Fruit fly (Drosophila melanogaster): ENCODE results near the gene CG7384.

The CG7384 gene

DNA sequence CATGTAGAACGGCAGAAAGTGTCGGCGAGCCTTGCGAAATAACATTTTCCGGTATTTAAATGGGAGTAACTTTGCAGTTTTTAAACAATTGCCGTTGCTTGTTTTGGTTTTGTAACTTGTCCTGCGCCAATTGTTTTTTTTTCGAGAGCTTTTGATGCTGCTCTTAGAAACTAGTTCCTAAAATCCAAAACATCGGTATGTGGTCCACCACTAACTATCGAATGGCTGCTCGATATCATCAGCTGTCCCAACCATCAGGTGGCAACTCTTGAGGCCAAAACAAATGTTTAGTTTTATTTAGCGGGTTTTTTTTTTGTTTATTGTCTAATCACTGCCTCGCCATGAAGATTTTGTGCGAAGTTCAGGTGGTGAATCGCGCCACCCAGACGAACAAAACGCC lies 6.8 kb upstream of the CG7384 start, which contains the start of the genes Fatp1 and Lrr47 (continued):
- TF ChIP-seq hb (GFP tag; IDR thresholded peaks at IDR 0.05; ENCODE audit: partially characterized antibody): peak; percentile 83
- TF ChIP-seq CG7963 (GFP tag; IDR thresholded peaks at IDR 0.05; ENCODE audit: partially characterized antibody): peak; percentile 81
- TF ChIP-seq Abd-B (GFP tag; optimal IDR thresholded peaks at IDR 0.05): no peak
- no peak for TF ChIP-seq CG10462 (GFP tag; optimal IDR thresholded peaks at IDR 0.05)
- TF ChIP-seq fru (optimal IDR thresholded peaks at IDR 0.05): no peak
- no peak for TF ChIP-seq CG12942 (GFP tag; optimal IDR thresholded peaks at IDR 0.05)
- TF ChIP-seq HLH54F (GFP tag; optimal IDR thresholded peaks at IDR 0.05): no peak
- no peak for TF ChIP-seq wor (GFP tag; IDR thresholded peaks at IDR 0.05)
- peak; percentile 21 for TF ChIP-seq NC2β (GFP tag; optimal IDR thresholded peaks at IDR 0.05)
- no peak for TF ChIP-seq gsb (GFP tag; IDR thresholded peaks at IDR 0.05)
- peak; percentile 58; the same call in 1 of the 2 replicates for TF ChIP-seq CG9932 (GFP tag; IDR thresholded peaks at IDR 0.05)
- no peak for TF ChIP-seq CG17385 (GFP tag; optimal IDR thresholded peaks at IDR 0.05)
- TF ChIP-seq Sin3A (optimal IDR thresholded peaks at IDR 0.05): peak; percentile 78
- TF ChIP-seq Sry-β (GFP tag; optimal IDR thresholded peaks at IDR 0.05): peak; percentile 14
- TF ChIP-seq CG2889 (GFP tag; IDR thresholded peaks at IDR 0.05): no peak
- peak; percentile 71 for TF ChIP-seq row (GFP tag; IDR thresholded peaks at IDR 0.05)
- TF ChIP-seq CG2129 (GFP tag; IDR thresholded peaks at IDR 0.05; ENCODE audit: partially characterized antibody): peak; percentile 71; the same call in 1 of the 2 replicates
- no peak for TF ChIP-seq Gug (GFP tag; IDR thresholded peaks at IDR 0.05)
- no peak for TF ChIP-seq Dad (GFP tag; optimal IDR thresholded peaks at IDR 0.05)

DNA sequence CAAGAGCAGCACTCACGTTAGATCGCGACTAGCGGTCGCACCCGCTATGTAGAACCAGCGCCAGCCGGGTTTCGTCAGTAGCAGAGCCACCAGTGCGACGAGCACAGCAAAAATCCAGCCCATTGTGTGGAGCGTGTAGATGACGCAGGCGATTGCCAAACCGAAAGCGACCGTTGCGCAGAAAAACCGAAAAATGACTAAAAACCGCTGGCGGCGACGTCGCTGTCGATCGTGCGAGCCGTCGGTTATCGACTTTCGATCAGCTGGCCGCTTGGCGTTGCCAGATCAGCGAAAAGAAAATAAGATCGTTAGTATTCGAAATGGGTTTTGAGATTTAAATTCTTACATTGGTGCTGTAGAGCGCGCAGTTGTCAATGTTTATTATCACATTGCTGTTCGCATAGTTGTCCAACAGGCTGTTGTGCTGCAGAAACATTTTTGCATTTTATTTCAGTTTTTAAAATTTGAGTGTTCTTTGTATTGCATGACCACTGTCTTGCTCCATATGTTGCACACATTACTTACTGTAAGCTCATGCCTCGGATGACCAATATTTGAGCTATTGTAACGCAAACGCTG lies 6.3 kb upstream of the CG7384 start:
- TF ChIP-seq tup (GFP tag; optimal IDR thresholded peaks at IDR 0.05) (no peak), CG14014 (GFP tag; IDR thresholded peaks at IDR 0.05) (peak; percentile 41; the same call in 1 of the 2 replicates), NfI (GFP tag; optimal IDR thresholded peaks at IDR 0.05) (peak; percentile 18), wdn (GFP tag; IDR thresholded peaks at IDR 0.05) (0 out of 2 replicates have a peak, but pooled peaks have one; percentile 28), CG14710 (tag; optimal IDR thresholded peaks at IDR 0.05) (peak; percentile 38), CG1647 (GFP tag; optimal IDR thresholded peaks at IDR 0.05) (no peak), Aef1 (GFP tag; IDR thresholded peaks at IDR 0.05) (0 out of 3 replicates have a peak, but pooled peaks have one; percentile 9), salm (tag; optimal IDR thresholded peaks at IDR 0.05) (no peak), amos (GFP tag; IDR thresholded peaks at IDR 0.05; ENCODE audit: partially characterized antibody) (peak; percentile 43; the same call in 1 of the 2 replicates), Mrtf (GFP tag; IDR thresholded peaks at IDR 0.05) (no peak), chif (GFP tag; optimal IDR thresholded peaks at IDR 0.05) (peak; percentile 35 to 44), seq (GFP tag; IDR thresholded peaks at IDR 0.05) (0 out of 2 replicates have a peak, but pooled peaks have one; percentile 7), repo (GFP tag; optimal IDR thresholded peaks at IDR 0.05) (no peak), ac (GFP tag; optimal IDR thresholded peaks at IDR 0.05) (no peak), CG14050 (GFP tag; IDR thresholded peaks at IDR 0.05) (peak; percentile 19; the same call in 2 of the 3 replicates), CG16779 (GFP tag; IDR thresholded peaks at IDR 0.05) (0 out of 2 replicates have a peak, but pooled peaks have one; percentile 18), Oli (tag; optimal IDR thresholded peaks at IDR 0.05) (peak; percentile 34), hkb (optimal IDR thresholded peaks at IDR 0.05) (no peak), hkb (GFP tag; IDR thresholded peaks at IDR 0.05) (peak; percentile 46), Neu2 (GFP tag; optimal IDR thresholded peaks at IDR 0.05; ENCODE audit: borderline replicate concordance) (no peak), kay (GFP tag; optimal IDR thresholded peaks at IDR 0.05) (peak; percentile 26), E2f1 (GFP tag; IDR thresholded peaks at IDR 0.05) (no peak; the same call in none of the 2 replicates), pros (GFP tag; optimal IDR thresholded peaks at IDR 0.05) (no peak), CG13894 (tag; optimal IDR thresholded peaks at IDR 0.05) (peak; percentile 52), exex (tag; optimal IDR thresholded peaks at IDR 0.05) (no peak), Dbx (GFP tag; IDR thresholded peaks at IDR 0.05) (peak; percentile 66; the same call in 1 of the 3 replicates), phol (tag; optimal IDR thresholded peaks at IDR 0.05) (peak; percentile 38), CG9215 (GFP tag; IDR thresholded peaks at IDR 0.05) (no peak), Ada2b (GFP tag; IDR thresholded peaks at IDR 0.05) (peak; percentile 36; the same call in 1 of the 2 replicates), crc (GFP tag; optimal IDR thresholded peaks at IDR 0.05) (no peak), grau (tag; optimal IDR thresholded peaks at IDR 0.05) (peak; percentile 95), lilli (GFP tag; optimal IDR thresholded peaks at IDR 0.05) (peak; percentile 47)
